Fruit fly (Drosophila melanogaster) whole organism, prepupa: ENCODE data around the gene CG14277.

Experiments
- Blimp-1 ChIP-seq: fragments of 200-800 bp; sonication (Bioruptor generic); optimal IDR thresholded peaks from 3 replicates; lab custom pipeline; 2017; ENCODE audit warnings: missing biosample characterization, missing genetic modification characterization, mild to moderate bottlenecking, moderate library complexity, missing genetic modification reagents
- CG10631 ChIP-seq: fragments of 200-800 bp; sonication (Bioruptor generic); optimal IDR thresholded peaks from 2 replicates; lab custom pipeline; 2016; ENCODE audit warnings: missing biosample characterization, missing genetic modification characterization
- CG10669 ChIP-seq: fragments of 200-800 bp; sonication (Bioruptor generic); optimal IDR thresholded peaks from 3 replicates; lab custom pipeline; 2018; ENCODE audit warnings: missing biosample characterization, mild to moderate bottlenecking, missing genetic modification characterization, moderate library complexity
- CG11762 ChIP-seq: fragments of 200-800 bp; sonication (Bioruptor generic); optimal IDR thresholded peaks from 3 replicates; lab custom pipeline; 2016; ENCODE audit warnings: missing biosample characterization, missing genetic modification characterization; ENCODE audit not compliant: insufficient read depth
- CG11902 ChIP-seq: fragments of 200-800 bp; sonication (Bioruptor generic); optimal IDR thresholded peaks from 3 replicates; lab custom pipeline; 2016; ENCODE audit warnings: missing biosample characterization, missing genetic modification characterization
- CG31627 ChIP-seq: fragments of 200-800 bp; sonication (Bioruptor generic); optimal IDR thresholded peaks from 3 replicates; lab custom pipeline; 2016; ENCODE audit warnings: missing biosample characterization, missing genetic modification characterization
- CG32006 ChIP-seq: fragments of 200-800 bp; sonication (Bioruptor generic); optimal IDR thresholded peaks from 3 replicates; lab custom pipeline; 2017; ENCODE audit warnings: missing biosample characterization, mild to moderate bottlenecking, missing genetic modification characterization
- CG34406 ChIP-seq: fragments of 200-800 bp; sonication (Bioruptor generic); optimal IDR thresholded peaks from 3 replicates; lab custom pipeline; 2016; ENCODE audit warnings: missing biosample characterization, missing genetic modification characterization
- CG3919 ChIP-seq: fragments of 200-800 bp; sonication (Bioruptor generic); optimal IDR thresholded peaks from 3 replicates; lab custom pipeline; 2016; ENCODE audit warnings: missing biosample characterization, missing genetic modification characterization
- CG6163 ChIP-seq: fragments of 200-800 bp; sonication (Bioruptor generic); IDR thresholded peaks from 3 replicates; pipeline ENCODE4 v1.3.6; 2022; ENCODE audit warnings: missing biosample characterization, missing genetic modification characterization
- CG6808 ChIP-seq: fragments of 200-800 bp; sonication (Bioruptor generic); optimal IDR thresholded peaks from 3 replicates; lab custom pipeline; 2017; ENCODE audit warnings: missing biosample characterization, missing genetic modification characterization, mild to moderate bottlenecking, moderate library complexity, missing genetic modification reagents
- CG6854 ChIP-seq: fragments of 200-800 bp; sonication (Bioruptor generic); optimal IDR thresholded peaks from 2 replicates; lab custom pipeline; 2017; ENCODE audit warnings: missing biosample characterization, mild to moderate bottlenecking, missing genetic modification characterization
- CG7368 ChIP-seq: fragments of 200-800 bp; sonication (Bioruptor generic); optimal IDR thresholded peaks from 3 replicates; lab custom pipeline; 2016; ENCODE audit warnings: missing biosample characterization, missing genetic modification characterization
- CG8119 ChIP-seq: fragments of 200-800 bp; sonication (Bioruptor generic); IDR thresholded peaks from 3 replicates; pipeline ENCODE4 v1.3.6; 2022; ENCODE audit warnings: missing biosample characterization, missing genetic modification characterization
- CG8319 ChIP-seq: fragments of 200-800 bp; sonication (Bioruptor generic); optimal IDR thresholded peaks from 3 replicates; lab custom pipeline; 2016; ENCODE audit warnings: missing biosample characterization, missing genetic modification characterization
- CG8632 ChIP-seq: fragments of 200-800 bp; sonication (Bioruptor generic); optimal IDR thresholded peaks from 3 replicates; lab custom pipeline; 2016; ENCODE audit warnings: missing biosample characterization, missing genetic modification characterization
- CG9139 ChIP-seq: fragments of 200-800 bp; sonication (Bioruptor generic); optimal IDR thresholded peaks from 3 replicates; lab custom pipeline; 2017; ENCODE audit warnings: missing biosample characterization, mild to moderate bottlenecking, missing genetic modification characterization
- Eip75B ChIP-seq: fragments of 200-800 bp; sonication (Bioruptor generic); optimal IDR thresholded peaks from 3 replicates; lab custom pipeline; 2016; ENCODE audit warnings: missing biosample characterization, missing genetic modification characterization
- Eip78C ChIP-seq: fragments of 200-800 bp; sonication (Bioruptor generic); peaks from one replicate; lab custom pipeline; 2016; ENCODE audit warnings: missing biosample characterization, missing genetic modification characterization
- Eip93F ChIP-seq: fragments of 200-800 bp; sonication (Bioruptor generic); optimal IDR thresholded peaks from 2 replicates; lab custom pipeline; 2016; ENCODE audit warnings: missing biosample characterization, mild to moderate bottlenecking, missing genetic modification characterization
- Ets21C ChIP-seq: fragments of 200-800 bp; sonication (Bioruptor generic); optimal IDR thresholded peaks from 3 replicates; lab custom pipeline; 2016; ENCODE audit warnings: missing biosample characterization, missing genetic modification characterization
- Hr4 ChIP-seq: fragments of 200-800 bp; sonication (Bioruptor generic); optimal IDR thresholded peaks from 3 replicates; lab custom pipeline; 2016; ENCODE audit warnings: missing biosample characterization, missing genetic modification characterization
- Met ChIP-seq: fragments of 200-800 bp; sonication (Bioruptor generic); optimal IDR thresholded peaks from 3 replicates; lab custom pipeline; 2016; ENCODE audit warnings: missing biosample characterization, missing genetic modification characterization
- OdsH ChIP-seq: fragments of 200-800 bp; sonication (Bioruptor generic); optimal IDR thresholded peaks from 3 replicates; lab custom pipeline; 2016; ENCODE audit warnings: missing biosample characterization, missing genetic modification characterization
- Smox ChIP-seq: fragments of 200-800 bp; sonication (Bioruptor generic); optimal IDR thresholded peaks from 3 replicates; lab custom pipeline; 2016; ENCODE audit warnings: missing biosample characterization, missing genetic modification characterization
- Sox102F ChIP-seq: fragments of 200-800 bp; sonication (Bioruptor generic); optimal IDR thresholded peaks from 2 replicates; lab custom pipeline; 2016; ENCODE audit warnings: missing biosample characterization, mild to moderate bottlenecking, missing genetic modification characterization
- acj6 ChIP-seq: fragments of 200-800 bp; sonication (Bioruptor generic); optimal IDR thresholded peaks from 3 replicates; lab custom pipeline; 2016; ENCODE audit warnings: missing biosample characterization, missing genetic modification characterization
- cyc ChIP-seq: fragments of 200-800 bp; sonication (Bioruptor generic); optimal IDR thresholded peaks from 3 replicates; lab custom pipeline; 2016; ENCODE audit warnings: missing biosample characterization, missing genetic modification characterization
- dac ChIP-seq: fragments of 200-800 bp; sonication (Bioruptor generic); optimal IDR thresholded peaks from 2 replicates; lab custom pipeline; 2017; ENCODE audit warnings: missing biosample characterization, mild to moderate bottlenecking, missing genetic modification characterization
- eg ChIP-seq: fragments of 200-800 bp; sonication (Bioruptor generic); IDR thresholded peaks from 3 replicates; pipeline ENCODE4 v1.3.6; 2022; ENCODE audit warnings: missing biosample characterization, missing genetic modification characterization
- esn ChIP-seq: fragments of 200-800 bp; sonication (Bioruptor generic); optimal IDR thresholded peaks from 2 replicates; lab custom pipeline; 2016; ENCODE audit warnings: missing biosample characterization, mild to moderate bottlenecking, missing genetic modification characterization, moderate library complexity
- fd85E ChIP-seq: fragments of 200-800 bp; sonication (Bioruptor generic); optimal IDR thresholded peaks from 3 replicates; lab custom pipeline; 2016; ENCODE audit warnings: missing biosample characterization, missing genetic modification characterization
- fkh ChIP-seq: fragments of 200-800 bp; sonication (Bioruptor generic); optimal IDR thresholded peaks from 3 replicates; lab custom pipeline; 2017; ENCODE audit warnings: missing biosample characterization, mild to moderate bottlenecking, missing genetic modification characterization, moderate library complexity
- lz ChIP-seq: fragments of 200-800 bp; sonication (Bioruptor generic); optimal IDR thresholded peaks from 3 replicates; lab custom pipeline; 2016; ENCODE audit warnings: missing biosample characterization, missing genetic modification characterization
- net ChIP-seq: fragments of 200-800 bp; sonication (Bioruptor generic); optimal IDR thresholded peaks from 3 replicates; lab custom pipeline; 2016; ENCODE audit warnings: missing biosample characterization, missing genetic modification characterization
- pdm3 ChIP-seq: fragments of 200-800 bp; sonication (Bioruptor generic); optimal IDR thresholded peaks from 3 replicates; lab custom pipeline; 2016; ENCODE audit warnings: missing biosample characterization, missing genetic modification characterization
- salr ChIP-seq, 2 experiments: fragments of 200-800 bp; sonication (Bioruptor generic); optimal IDR thresholded peaks; 3 replicates each; lab custom pipeline; 2016 to 2018; ENCODE audit warnings: missing biosample characterization in 2 of 2, missing genetic modification characterization in 2 of 2, mild to moderate bottlenecking in 1 of 2
- ss ChIP-seq, 2 experiments: fragments of 200-800 bp; sonication (Bioruptor generic); optimal IDR thresholded peaks; 2 replicates in 1 of 2; 3 replicates in 1 of 2; lab custom pipeline; 2017 to 2018; ENCODE audit warnings: mild to moderate bottlenecking in 2 of 2, missing biosample characterization in 2 of 2, missing genetic modification characterization in 2 of 2, moderate library complexity in 1 of 2
- topi ChIP-seq: fragments of 200-800 bp; sonication (Bioruptor generic); optimal IDR thresholded peaks from 3 replicates; lab custom pipeline; 2016; ENCODE audit warnings: missing biosample characterization, missing genetic modification characterization
- vri ChIP-seq: fragments of 200-800 bp; sonication (Bioruptor generic); optimal IDR thresholded peaks from 3 replicates; lab custom pipeline; 2016; ENCODE audit warnings: missing biosample characterization, mild to moderate bottlenecking, missing genetic modification characterization

Gene CG14277

DNA sequence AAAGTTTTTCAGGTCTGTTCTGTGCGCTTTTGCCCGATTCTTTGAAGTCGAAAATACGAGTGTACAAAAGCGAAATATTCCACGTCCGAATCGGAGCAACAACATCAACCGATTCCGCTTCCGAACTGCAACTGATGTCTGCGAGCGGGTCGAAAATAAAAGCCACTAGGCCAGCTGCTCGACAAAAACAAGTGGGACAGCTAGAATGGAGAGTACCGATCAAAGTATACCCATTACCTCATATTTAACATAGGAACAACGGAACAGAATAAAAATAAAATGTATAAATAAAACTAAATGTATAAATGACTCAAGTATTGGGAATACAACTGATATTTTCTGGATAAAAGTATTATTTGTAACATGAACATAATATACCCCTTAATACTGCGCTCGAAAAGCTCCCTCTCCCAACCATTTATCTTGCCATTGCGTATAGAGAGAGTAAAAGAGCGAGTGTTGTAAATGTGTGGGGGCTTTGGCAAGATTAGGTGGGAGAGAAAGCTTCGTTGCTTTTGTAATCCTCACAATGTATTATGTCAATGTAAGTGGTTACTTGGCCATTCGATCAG lies 37.2 kb upstream of the CG14277 start, which contains the start of gene SLC5A11 (continued):
- TF ChIP-seq vri (GFP tag; lab: Kevin White, UChicago), result peak; percentile 97
- TF ChIP-seq CG3919, result peak; percentile 100
- peak; percentile 100 for TF ChIP-seq net (GFP tag; lab: Kevin White, UChicago)
- TF ChIP-seq CG34406 (GFP tag; lab: Kevin White, UChicago), result peak; percentile 97
- peak; percentile 100 for TF ChIP-seq topi (GFP tag; lab: Kevin White, UChicago)
- TF ChIP-seq CG8119 (GFP tag; lab: Robert Waterston, UW), result peak; percentile 99
- peak; percentile 95 for TF ChIP-seq CG10631
- TF ChIP-seq CG6854 (GFP tag; lab: Kevin White, UChicago), result peak; percentile 98
- peak; percentile 99 for TF ChIP-seq CG11902 (GFP tag; lab: Kevin White, UChicago)
- TF ChIP-seq dac (GFP tag; lab: Kevin White, UChicago), result peak; percentile 70
- peak; percentile 99 for TF ChIP-seq CG9139 (GFP tag; lab: Kevin White, UChicago)
- peak; percentile 100 for TF ChIP-seq CG6163 (GFP tag; lab: Robert Waterston, UW)
- TF ChIP-seq CG7368 (GFP tag; lab: Kevin White, UChicago), result peak; percentile 99
- peak; percentile 97 for TF ChIP-seq OdsH (GFP tag; lab: Kevin White, UChicago)
- TF ChIP-seq salr (GFP tag; optimal IDR thresholded peaks at IDR 0.05; lab: Kevin White, UChicago), result peak; percentile 92 to 99
- TF ChIP-seq, all 60 proteins: peak for 57

DNA sequence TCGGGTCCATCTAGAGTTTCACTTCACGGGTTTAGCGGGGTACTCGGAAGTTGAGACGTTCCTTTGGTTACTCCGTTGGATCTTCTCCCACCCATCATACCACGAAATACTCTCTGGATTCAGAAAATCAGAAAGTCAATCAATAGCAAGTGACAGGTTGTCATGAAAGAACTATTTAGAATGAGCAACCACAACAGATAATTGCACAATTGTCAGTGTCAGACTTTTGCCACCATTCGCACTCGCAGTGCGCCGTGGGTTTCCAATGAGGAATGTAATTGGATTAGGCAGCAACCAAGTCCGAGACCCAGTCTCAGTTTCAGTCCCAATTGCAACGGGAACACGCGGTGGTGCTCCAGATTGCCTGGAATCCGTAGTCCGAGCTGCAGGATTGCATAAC lies 36.4 kb upstream of the CG14277 start, which contains the start of gene CG8419:
Gene CG8419 (plus strand): TSS at position 301 of the 400 bp plus-strand sequence.
- TF ChIP-seq pdm3 (GFP tag; lab: Kevin White, UChicago) (no peak), topi (GFP tag; lab: Kevin White, UChicago) (no peak), Eip75B (no peak), Met (GFP tag; lab: Kevin White, UChicago) (no peak), eg (no peak), Blimp-1 (GFP tag; lab: Kevin White, UChicago) (no peak), Sox102F (no peak), CG6808 (GFP tag; lab: Kevin White, UChicago) (no peak)

DNA sequence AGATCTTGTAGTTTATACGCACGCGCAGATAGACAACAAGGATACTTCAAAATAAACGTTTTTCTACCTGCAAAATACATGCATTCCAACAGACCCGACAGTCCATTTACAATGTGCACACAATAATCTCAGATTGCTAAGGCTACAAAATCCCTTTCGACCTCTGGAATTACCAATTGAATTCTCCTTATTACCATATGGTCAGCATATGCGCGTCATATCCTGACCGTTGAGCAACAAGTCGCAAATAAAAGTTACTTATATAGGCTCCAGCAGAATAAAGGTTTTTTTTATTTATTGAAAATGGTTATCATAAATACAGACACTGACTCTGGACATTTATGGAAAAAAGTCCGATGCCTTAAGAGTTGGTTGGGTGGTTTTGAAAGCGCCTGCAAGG lies 32.9 kb upstream of the CG14277 start:
- TF ChIP-seq CG10631 (no peak), lz (no peak), Smox (GFP tag; lab: Kevin White, UChicago) (no peak), Hr4 (GFP tag; lab: Kevin White, UChicago) (no peak), Ets21C (GFP tag; lab: Kevin White, UChicago) (no peak), net (GFP tag; lab: Kevin White, UChicago) (no peak), CG7368 (GFP tag; lab: Kevin White, UChicago) (no peak), ss (GFP tag; optimal IDR thresholded peaks at IDR 0.05; lab: Kevin White, UChicago) (no peak), CG31627 (GFP tag; lab: Kevin White, UChicago) (no peak), CG32006 (GFP tag; lab: Kevin White, UChicago) (no peak), eg (no peak), Eip93F (GFP tag; lab: Kevin White, UChicago) (no peak), CG8119 (GFP tag; lab: Robert Waterston, UW) (no peak), CG9139 (GFP tag; lab: Kevin White, UChicago) (no peak), esn (GFP tag; lab: Kevin White, UChicago) (no peak), dac (GFP tag; lab: Kevin White, UChicago) (no peak), CG6163 (GFP tag; lab: Robert Waterston, UW) (no peak), cyc (GFP tag; lab: Kevin White, UChicago) (no peak)

DNA sequence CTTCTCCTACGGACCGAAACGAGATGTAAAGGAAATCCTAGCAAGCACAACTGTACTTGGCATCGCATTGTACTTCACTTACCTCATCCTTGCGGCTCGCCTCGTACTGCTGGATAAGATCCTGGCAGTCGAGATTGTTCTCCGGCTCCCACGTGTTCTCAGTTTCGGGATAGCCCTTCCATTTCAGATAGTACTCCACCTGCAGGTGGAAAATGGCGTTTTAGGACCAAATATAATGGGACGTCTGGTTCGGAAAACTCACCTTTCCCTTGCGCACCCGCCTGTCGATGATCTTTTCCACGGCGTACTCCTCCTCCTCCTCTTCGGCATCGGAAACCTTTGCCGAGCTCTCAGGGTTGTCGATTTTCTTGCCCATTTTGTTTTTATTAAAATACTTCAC lies 31.8 kb upstream of the CG14277 start:
- TF ChIP-seq CG8319, result no peak
- TF ChIP-seq Eip78C (GFP tag; lab: Kevin White, UChicago), result no peak
- TF ChIP-seq Ets21C (GFP tag; lab: Kevin White, UChicago), result no peak
- no peak for TF ChIP-seq CG8632
- TF ChIP-seq acj6 (GFP tag; lab: Kevin White, UChicago), result no peak
- TF ChIP-seq CG11762 (GFP tag; lab: Kevin White, UChicago), result no peak
- no peak for TF ChIP-seq pdm3 (GFP tag; lab: Kevin White, UChicago)
- TF ChIP-seq Eip93F (GFP tag; lab: Kevin White, UChicago), result no peak
- no peak for TF ChIP-seq CG7368 (GFP tag; lab: Kevin White, UChicago)
- no peak for TF ChIP-seq CG10669 (GFP tag; lab: Kevin White, UChicago)
- TF ChIP-seq Blimp-1 (GFP tag; lab: Kevin White, UChicago), result no peak
- TF ChIP-seq fkh (GFP tag; lab: Kevin White, UChicago), result no peak
- no peak for TF ChIP-seq fd85E (GFP tag; lab: Kevin White, UChicago)
- TF ChIP-seq Hr4 (GFP tag; lab: Kevin White, UChicago), result no peak
